Fruit fly (Drosophila melanogaster) whole organism: ENCODE measurements around the gene CG31111.

Experiments used
- pan ChIP-seq: fragments of >200 bp; optimal IDR thresholded peaks from 2 replicates; lab custom pipeline; 2017
- psq ChIP-seq: fragments of >200 bp; optimal IDR thresholded peaks from 2 replicates; lab custom pipeline; 2017
- usp ChIP-seq: fragments of >200 bp; optimal IDR thresholded peaks from 2 replicates; lab custom pipeline; 2017; ENCODE audit warnings: missing biosample characterization, missing genetic modification characterization, mixed read lengths

- TF ChIP-seq pan (no peak), psq (lab: Kevin White, UChicago) (no peak), usp (no peak)
Observed at dm6 chr3R:25074558-25074964, 18.6 kb upstream of the CG31111 start, which contains the start of the genes shams and CG11920.
